Fruit fly (Drosophila melanogaster): Measurements from ENCODE around the gene CG31528.

CG31528 gene

DNA sequence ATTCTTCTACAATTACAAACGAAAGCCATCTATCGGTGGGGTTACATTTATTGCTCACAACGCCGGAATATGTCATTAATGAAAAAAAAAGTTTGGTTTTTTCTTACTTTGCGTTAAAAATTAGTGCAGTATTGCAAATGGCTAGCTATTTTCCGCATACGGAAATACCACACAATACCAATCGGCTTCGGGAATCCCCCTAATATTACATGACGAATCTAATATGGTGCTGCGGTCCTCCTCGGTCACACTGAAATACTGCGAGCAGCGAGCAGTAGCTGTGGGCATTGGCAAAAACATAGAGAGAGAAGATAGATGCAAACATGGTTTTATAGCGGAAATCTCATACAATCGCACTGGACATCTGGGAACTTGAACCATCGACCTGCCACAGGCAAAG is 28.7 kb upstream of the CG31528 start, which contains the start of gene tub (continued):
- TF ChIP-seq CG8765 (GFP tag; IDR thresholded peaks at IDR 0.05) (no peak), mld (GFP tag; IDR thresholded peaks at IDR 0.05; ENCODE audit: partially characterized antibody) (no peak), CG3065 (GFP tag; optimal IDR thresholded peaks at IDR 0.05) (peak; percentile 5), CG3995 (GFP tag; optimal IDR thresholded peaks at IDR 0.05) (peak; percentile 6), Rfx (GFP tag; IDR thresholded peaks at IDR 0.05) (peak; percentile 66), CG5245 (GFP tag; optimal IDR thresholded peaks at IDR 0.05) (peak; percentile 30), Dip3 (GFP tag; optimal IDR thresholded peaks at IDR 0.05) (peak; percentile 16), kay (GFP tag; optimal IDR thresholded peaks at IDR 0.05) (peak; percentile 36), vvl (GFP tag; IDR thresholded peaks at IDR 0.05) (peak; percentile 55; the same call in 1 of the 2 replicates), prd (optimal IDR thresholded peaks at IDR 0.05) (no peak), prd (GFP tag; IDR thresholded peaks at IDR 0.05) (peak; percentile 41; the same call in 2 of the 3 replicates), trem (tag; optimal IDR thresholded peaks at IDR 0.05) (peak; percentile 45), dm (GFP tag; optimal IDR thresholded peaks at IDR 0.05) (peak; percentile 33), PHDP (tag; optimal IDR thresholded peaks at IDR 0.05) (peak; percentile 44), gsb-n (tag; optimal IDR thresholded peaks at IDR 0.05) (no peak), shn (GFP tag; optimal IDR thresholded peaks at IDR 0.05) (peak; percentile 31), Xbp1 (GFP tag; optimal IDR thresholded peaks at IDR 0.05) (peak; percentile 63), CG10462 (GFP tag; optimal IDR thresholded peaks at IDR 0.05) (no peak), CG31388 (GFP tag; optimal IDR thresholded peaks at IDR 0.05) (peak; percentile 8), Dip2 (GFP tag; IDR thresholded peaks at IDR 0.05) (peak; percentile 43; the same call in 1 of the 2 replicates), Max (GFP tag; optimal IDR thresholded peaks at IDR 0.05) (peak; percentile 8), CG30020 (tag; optimal IDR thresholded peaks at IDR 0.05) (peak; percentile 88), Asciz (GFP tag; optimal IDR thresholded peaks at IDR 0.05) (no peak), mam (GFP tag; optimal IDR thresholded peaks at IDR 0.05) (peak; percentile 37), her (GFP tag; optimal IDR thresholded peaks at IDR 0.05) (peak; percentile 23), pzg (GFP tag; optimal IDR thresholded peaks at IDR 0.05) (peak; percentile 87), CG7987 (GFP tag; optimal IDR thresholded peaks at IDR 0.05) (peak; percentile 73), Sry-β (GFP tag; optimal IDR thresholded peaks at IDR 0.05) (peak; percentile 74), CG4617 (GFP tag; optimal IDR thresholded peaks at IDR 0.05; ENCODE audit: borderline replicate concordance) (peak; percentile 69), gt (GFP tag; IDR thresholded peaks at IDR 0.05) (no peak), ttk (GFP tag; IDR thresholded peaks at IDR 0.05) (no peak), ftz-f1 (GFP tag; optimal IDR thresholded peaks at IDR 0.05) (peak; percentile 22), CG17359 (tag; optimal IDR thresholded peaks at IDR 0.05) (peak; percentile 34), CG15514 (GFP tag; optimal IDR thresholded peaks at IDR 0.05) (peak; percentile 73), repo (GFP tag; optimal IDR thresholded peaks at IDR 0.05) (peak; percentile 36), sisA (GFP tag; IDR thresholded peaks at IDR 0.05) (no peak), CG10366 (GFP tag; IDR thresholded peaks at IDR 0.05) (peak; percentile 27; the same call in 1 of the 2 replicates), CG2199 (GFP tag; IDR thresholded peaks at IDR 0.05) (peak; percentile 62; the same call in 2 of the 3 replicates), CG13624 (GFP tag; optimal IDR thresholded peaks at IDR 0.05) (peak; percentile 49), CG13424 (tag; optimal IDR thresholded peaks at IDR 0.05) (peak; percentile 24), Six4 (GFP tag; optimal IDR thresholded peaks at IDR 0.05) (peak; percentile 27), CG4404 (GFP tag; IDR thresholded peaks at IDR 0.05) (no peak), CG10431 (GFP tag; optimal IDR thresholded peaks at IDR 0.05) (peak; percentile 91), HmgZ (tag; optimal IDR thresholded peaks at IDR 0.05) (peak; percentile 76), ewg (GFP tag; optimal IDR thresholded peaks at IDR 0.05) (peak; percentile 35), pum (GFP tag; optimal IDR thresholded peaks at IDR 0.05) (peak; percentile 12), HmgD (GFP tag; optimal IDR thresholded peaks at IDR 0.05) (peak; percentile 67), CG17186 (GFP tag; optimal IDR thresholded peaks at IDR 0.05) (peak; percentile 38), CG18011 (GFP tag; optimal IDR thresholded peaks at IDR 0.05) (peak; percentile 4), trh (GFP tag; optimal IDR thresholded peaks at IDR 0.05) (no peak), Doc3 (GFP tag; IDR thresholded peaks at IDR 0.05; ENCODE audit: partially characterized antibody) (no peak), Sin3A (optimal IDR thresholded peaks at IDR 0.05) (peak; percentile 16)
